Worm (Caenorhabditis elegans): ENCODE results near the gene C56C10.6.

The C56C10.6 gene

DNA sequence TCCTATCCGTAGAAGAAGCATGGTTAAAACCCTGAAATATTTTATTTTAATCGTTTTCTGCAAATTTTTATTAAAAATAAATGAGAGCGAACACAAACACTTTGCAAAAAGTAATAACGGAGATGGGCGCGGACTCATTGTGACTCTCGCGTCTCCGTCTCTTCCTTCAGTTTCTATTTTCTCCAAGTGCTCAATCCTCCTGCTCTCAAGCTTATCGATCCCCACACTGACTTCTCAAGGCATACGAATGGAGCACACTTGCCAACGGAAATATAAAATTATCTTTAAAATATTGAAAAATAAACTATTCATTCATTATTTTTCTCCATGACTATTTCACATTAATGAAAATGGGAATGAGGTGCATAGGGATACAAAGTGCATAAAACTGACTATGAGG, 16.9 kb upstream of the C56C10.6 start, which contains the start of gene dnj-8:
Gene dnj-8 (minus strand): TSS at position 31 of the 400 bp plus-strand sequence.
- TF ChIP-seq mab-5 (tag; optimal IDR thresholded peaks at IDR 0.05) (no peak), pha-4 (tag; optimal IDR thresholded peaks at IDR 0.05) (no peak), zip-8 (tag; optimal IDR thresholded peaks at IDR 0.05) (no peak), lsy-2 (tag; optimal IDR thresholded peaks at IDR 0.05) (no peak), nhr-12 (tag; optimal IDR thresholded peaks at IDR 0.05) (no peak)

DNA sequence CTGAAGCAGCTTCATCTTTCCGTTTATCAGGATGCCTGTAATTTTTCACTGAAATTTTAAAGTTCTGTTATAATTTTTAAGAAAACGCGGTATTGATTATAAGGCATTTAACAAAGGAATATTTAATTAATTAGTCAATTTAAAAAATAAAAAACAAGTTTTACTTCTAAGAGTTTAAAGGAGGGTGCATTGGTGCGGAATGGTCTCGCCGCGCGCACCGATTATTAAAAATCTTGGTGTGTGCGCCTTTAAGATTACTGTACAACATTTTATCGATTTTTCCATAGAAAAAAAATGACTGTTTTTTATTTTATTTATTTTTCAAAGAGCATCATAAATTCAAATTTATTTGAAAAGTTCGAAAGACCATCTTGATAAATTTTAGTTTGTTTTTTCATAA, 16.4 kb upstream of the C56C10.6 start:
- TF ChIP-seq cnd-1 (tag; optimal IDR thresholded peaks at IDR 0.05) (no peak), mab-5 (tag; optimal IDR thresholded peaks at IDR 0.05) (no peak), nhr-28 (tag; optimal IDR thresholded peaks at IDR 0.05) (no peak), mep-1 (tag; optimal IDR thresholded peaks at IDR 0.05) (no peak), ztf-11 (tag; optimal IDR thresholded peaks at IDR 0.05) (no peak), unc-62 (GFP tag; optimal IDR thresholded peaks at IDR 0.05) (no peak), blmp-1 (tag; optimal IDR thresholded peaks at IDR 0.05) (no peak), lin-13 (tag; optimal IDR thresholded peaks at IDR 0.05) (no peak), pha-4 (tag; optimal IDR thresholded peaks at IDR 0.05) (no peak), nhr-2 (tag; optimal IDR thresholded peaks at IDR 0.05) (no peak)

DNA sequence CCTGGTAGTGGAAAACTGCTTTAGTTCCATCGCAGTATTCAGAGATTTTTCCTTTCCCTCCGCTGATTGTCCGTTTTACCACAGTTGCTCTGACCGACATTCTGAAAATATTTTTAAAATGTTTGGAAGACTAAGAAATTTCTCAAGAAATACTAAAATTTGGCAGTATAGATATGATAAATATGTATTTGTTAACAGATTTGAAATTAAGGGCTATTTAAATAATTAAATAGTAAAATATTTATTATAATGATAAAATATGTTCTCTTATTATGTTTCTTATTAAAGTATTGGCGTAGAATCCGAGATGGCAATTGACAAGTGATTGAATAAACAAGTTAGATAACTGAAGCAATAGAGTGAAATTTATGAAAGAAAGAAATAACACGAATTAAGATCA, 13.0 kb upstream of the C56C10.6 start, which contains the start of gene aipr-1:
Gene aipr-1 (minus strand): TSS at position 101 of the 400 bp plus-strand sequence.
- no peak for TF ChIP-seq nhr-28 (tag; optimal IDR thresholded peaks at IDR 0.05)
- no peak for TF ChIP-seq ceh-83 (GFP tag; optimal IDR thresholded peaks at IDR 0.05)
- no peak for TF ChIP-seq pha-4 (tag; optimal IDR thresholded peaks at IDR 0.05)
- no peak for TF ChIP-seq sptf-1 (tag; optimal IDR thresholded peaks at IDR 0.05)
- no peak for TF ChIP-seq tbx-8 (GFP tag; optimal IDR thresholded peaks at IDR 0.05)
- TF ChIP-seq sem-2 (GFP tag; optimal IDR thresholded peaks at IDR 0.05): no peak
- no peak for TF ChIP-seq cnd-1 (tag; optimal IDR thresholded peaks at IDR 0.05)
- TF ChIP-seq flh-1 (GFP tag; optimal IDR thresholded peaks at IDR 0.05): no peak
- no peak for TF ChIP-seq zip-8 (tag; optimal IDR thresholded peaks at IDR 0.05)

DNA sequence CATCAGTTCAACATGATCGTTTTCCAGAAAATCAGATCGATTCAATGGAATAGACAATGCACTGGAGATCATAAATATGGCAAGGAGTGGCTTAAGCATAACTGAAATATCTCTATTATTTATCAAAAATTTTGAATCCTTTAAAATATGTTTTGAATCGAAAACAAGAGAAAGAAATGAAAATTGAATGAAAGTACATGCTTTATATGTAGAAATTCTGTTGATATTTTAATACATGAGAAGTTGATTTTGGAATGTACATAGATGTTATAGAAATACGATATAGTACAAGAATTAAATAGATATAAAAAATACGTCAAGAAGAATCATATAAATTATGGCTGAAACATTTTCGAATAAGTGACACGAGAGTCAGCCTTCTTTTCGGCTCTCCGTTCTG, 11.1 kb upstream of the C56C10.6 start, which contains the start of gene C56C10.9:
Gene C56C10.9 (minus strand): TSS at position 101 of the 400 bp plus-strand sequence.
- TF ChIP-seq snpc-4 (tag; optimal IDR thresholded peaks at IDR 0.05) (no peak), sptf-1 (tag; optimal IDR thresholded peaks at IDR 0.05) (no peak), unc-120 (tag; optimal IDR thresholded peaks at IDR 0.05; ENCODE audit: poor library complexity, severe bottlenecking) (no peak), M03D4.4 (tag; optimal IDR thresholded peaks at IDR 0.05) (no peak), elt-3 (tag; optimal IDR thresholded peaks at IDR 0.05) (no peak), cnd-1 (tag; optimal IDR thresholded peaks at IDR 0.05) (no peak), lsy-2 (tag; optimal IDR thresholded peaks at IDR 0.05) (no peak), ham-2 (GFP tag; optimal IDR thresholded peaks at IDR 0.05) (no peak), nhr-2 (tag; optimal IDR thresholded peaks at IDR 0.05) (no peak), elt-1 (tag; optimal IDR thresholded peaks at IDR 0.05; ENCODE audit: borderline replicate concordance, insufficient read depth) (no peak), lin-13 (tag; optimal IDR thresholded peaks at IDR 0.05) (no peak), bed-3 (GFP tag; optimal IDR thresholded peaks at IDR 0.05) (no peak)

DNA sequence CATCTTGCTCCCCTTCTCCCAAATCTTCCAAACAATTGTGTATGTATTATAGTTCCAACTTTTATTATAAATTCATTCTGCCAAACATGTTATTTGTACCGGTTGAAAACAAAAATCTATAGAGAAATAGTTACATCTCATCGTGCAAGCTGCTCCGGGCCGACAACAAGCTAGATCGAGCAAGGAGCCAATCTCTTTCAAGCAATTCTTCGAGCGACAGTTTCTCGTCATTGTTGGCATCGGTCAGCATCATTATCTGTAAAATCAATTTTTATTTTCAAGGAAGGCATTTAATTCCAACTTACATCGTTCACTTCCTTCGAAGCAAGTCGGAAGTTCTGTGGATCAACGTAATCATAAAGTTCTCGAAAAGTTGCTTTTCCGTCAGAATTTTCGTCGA, 9.9 kb upstream of the C56C10.6 start:
- no peak for TF ChIP-seq mab-5 (tag; optimal IDR thresholded peaks at IDR 0.05)
- TF ChIP-seq M03D4.4 (tag; optimal IDR thresholded peaks at IDR 0.05): no peak
- no peak for TF ChIP-seq blmp-1 (tag; optimal IDR thresholded peaks at IDR 0.05)
- no peak for TF ChIP-seq unc-62 (GFP tag; optimal IDR thresholded peaks at IDR 0.05)
- TF ChIP-seq nhr-12 (tag; optimal IDR thresholded peaks at IDR 0.05): no peak
- no peak for TF ChIP-seq bed-3 (GFP tag; optimal IDR thresholded peaks at IDR 0.05)
- TF ChIP-seq elt-1 (tag; optimal IDR thresholded peaks at IDR 0.05; ENCODE audit: borderline replicate concordance, insufficient read depth): no peak
- TF ChIP-seq lin-32 (GFP tag; optimal IDR thresholded peaks at IDR 0.05): no peak
- TF ChIP-seq ztf-11 (tag; optimal IDR thresholded peaks at IDR 0.05): no peak
- no peak for TF ChIP-seq pha-4 (tag; optimal IDR thresholded peaks at IDR 0.05)
- TF ChIP-seq tbx-8 (GFP tag; optimal IDR thresholded peaks at IDR 0.05): no peak
- TF ChIP-seq nhr-76 (tag; optimal IDR thresholded peaks at IDR 0.05): no peak
- TF ChIP-seq cnd-1 (tag; optimal IDR thresholded peaks at IDR 0.05): no peak
- no peak for TF ChIP-seq sptf-1 (tag; optimal IDR thresholded peaks at IDR 0.05)
- no peak for TF ChIP-seq nhr-28 (tag; optimal IDR thresholded peaks at IDR 0.05)
- no peak for TF ChIP-seq ceh-39 (tag; optimal IDR thresholded peaks at IDR 0.05)
- no peak for TF ChIP-seq ceh-43 (GFP tag; optimal IDR thresholded peaks at IDR 0.05)
- TF ChIP-seq unc-120 (tag; optimal IDR thresholded peaks at IDR 0.05; ENCODE audit: poor library complexity, severe bottlenecking): no peak
- no peak for TF ChIP-seq snpc-4 (tag; optimal IDR thresholded peaks at IDR 0.05)
